Fruit fly (Drosophila melanogaster): ENCODE results near the gene Hmgcl.

Gene Hmgcl

dm6 chr2L:6941731-6942130 is 18.4 kb upstream of the Hmgcl start:
- TF ChIP-seq CG9948 (tag; optimal IDR thresholded peaks at IDR 0.05) (no peak), fd96Ca (GFP tag; IDR thresholded peaks at IDR 0.05) (no peak), CG8159 (tag; optimal IDR thresholded peaks at IDR 0.05) (no peak), CG34367 (tag; optimal IDR thresholded peaks at IDR 0.05) (no peak), CG4496 (GFP tag; IDR thresholded peaks at IDR 0.05) (no peak), CG13204 (GFP tag; optimal IDR thresholded peaks at IDR 0.05) (no peak), CG10348 (GFP tag; IDR thresholded peaks at IDR 0.05) (no peak), Pif1B (GFP tag; optimal IDR thresholded peaks at IDR 0.05) (no peak), Ets98B (GFP tag; IDR thresholded peaks at IDR 0.05) (no peak), CG14655 (GFP tag; optimal IDR thresholded peaks at IDR 0.05) (no peak), CG12605 (GFP tag; IDR thresholded peaks at IDR 0.05) (no peak)

dm6 chr2L:6942714-6943113 is 17.5 kb upstream of the Hmgcl start, which contains the start of gene CG18304:
Gene CG18304 (minus strand): TSS chr2L:6942814.
- TF ChIP-seq Ets98B (GFP tag; IDR thresholded peaks at IDR 0.05) (no peak), gl (tag; optimal IDR thresholded peaks at IDR 0.05) (no peak), CG12605 (GFP tag; IDR thresholded peaks at IDR 0.05) (no peak), fd96Ca (GFP tag; IDR thresholded peaks at IDR 0.05) (no peak), EcR (GFP tag; optimal IDR thresholded peaks at IDR 0.05) (no peak), CG32121 (GFP tag; IDR thresholded peaks at IDR 0.05) (no peak), Pif1B (GFP tag; optimal IDR thresholded peaks at IDR 0.05) (no peak), CG17806 (tag; optimal IDR thresholded peaks at IDR 0.05) (no peak), CG10348 (GFP tag; IDR thresholded peaks at IDR 0.05) (no peak), CG8159 (tag; optimal IDR thresholded peaks at IDR 0.05) (no peak), CG9948 (tag; optimal IDR thresholded peaks at IDR 0.05) (no peak), CG13204 (GFP tag; optimal IDR thresholded peaks at IDR 0.05) (no peak), Pif1A (GFP tag; optimal IDR thresholded peaks at IDR 0.05) (no peak)

DNA sequence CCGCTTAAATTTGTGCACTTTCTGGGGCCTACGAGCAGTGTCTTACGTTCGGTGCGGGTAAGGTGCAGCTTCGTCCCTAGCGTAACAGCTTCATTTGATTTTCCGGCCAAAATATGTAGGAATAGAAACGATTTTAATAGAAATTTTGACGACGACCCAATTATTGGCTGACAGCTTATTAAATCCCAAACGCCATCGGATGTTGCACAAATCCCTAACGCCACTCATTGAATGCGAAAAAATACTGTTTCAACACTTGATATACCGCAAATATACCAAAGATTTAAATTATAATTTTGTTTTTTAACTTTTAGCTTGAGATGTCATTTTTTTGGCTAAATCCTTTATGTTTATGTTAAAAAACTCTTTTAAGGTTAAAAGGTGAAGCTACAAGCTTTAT is 15.1 kb upstream of the Hmgcl start, which contains the start of gene Fgop2:
TSS of gene Fgop2 (minus strand) at position 202 of the 400 bp plus-strand sequence.
- no peak for TF ChIP-seq CG4496 (GFP tag; IDR thresholded peaks at IDR 0.05)
- no peak for TF ChIP-seq Snoo (tag; optimal IDR thresholded peaks at IDR 0.05)
- TF ChIP-seq Ets98B (GFP tag; IDR thresholded peaks at IDR 0.05): no peak
- TF ChIP-seq fd96Ca (GFP tag; IDR thresholded peaks at IDR 0.05): no peak
- TF ChIP-seq D1 (tag; optimal IDR thresholded peaks at IDR 0.05): no peak
- no peak for TF ChIP-seq CG12605 (GFP tag; IDR thresholded peaks at IDR 0.05)
- TF ChIP-seq CG10348 (GFP tag; IDR thresholded peaks at IDR 0.05): no peak
- TF ChIP-seq Pif1A (GFP tag; optimal IDR thresholded peaks at IDR 0.05): no peak
- no peak for TF ChIP-seq CG17806 (tag; optimal IDR thresholded peaks at IDR 0.05)
- no peak for TF ChIP-seq gl (tag; optimal IDR thresholded peaks at IDR 0.05)
- TF ChIP-seq CG15710 (tag; optimal IDR thresholded peaks at IDR 0.05): no peak
- TF ChIP-seq CG9948 (tag; optimal IDR thresholded peaks at IDR 0.05): no peak
- no peak for TF ChIP-seq CG8301 (tag; optimal IDR thresholded peaks at IDR 0.05)
- no peak for TF ChIP-seq rn (GFP tag; IDR thresholded peaks at IDR 0.05)

DNA sequence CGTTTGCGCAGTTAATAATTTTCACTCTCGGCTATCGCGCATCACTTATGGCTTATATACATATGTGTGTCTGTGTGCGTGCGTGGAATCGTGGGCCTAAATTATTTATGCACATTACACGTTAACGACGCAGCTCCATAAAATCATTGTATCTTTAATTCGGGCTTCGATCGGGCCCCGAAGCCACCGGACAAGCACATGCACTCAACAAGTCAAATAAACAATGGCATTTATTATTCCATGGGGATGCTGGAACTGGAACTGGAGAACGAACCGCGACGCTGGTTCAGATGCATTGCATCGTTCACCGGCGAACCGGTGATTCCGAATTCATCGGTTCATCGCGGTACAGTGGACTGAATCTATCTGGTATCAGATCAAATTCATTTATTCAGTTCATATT is 11.6 kb upstream of the Hmgcl start, which contains the start of gene ihog:
TSS of gene ihog (minus strand) at position 269 of the 403 bp plus-strand sequence.
- TF ChIP-seq Snoo (tag; optimal IDR thresholded peaks at IDR 0.05): no peak
- TF ChIP-seq EcR (GFP tag; optimal IDR thresholded peaks at IDR 0.05): peak; percentile 58
- peak; percentile 42; the same call in 1 of the 2 replicates for TF ChIP-seq CG12605 (GFP tag; IDR thresholded peaks at IDR 0.05)
- no peak for TF ChIP-seq CG8301 (tag; optimal IDR thresholded peaks at IDR 0.05)
- TF ChIP-seq Pif1B (GFP tag; optimal IDR thresholded peaks at IDR 0.05): no peak
- TF ChIP-seq gl (tag; optimal IDR thresholded peaks at IDR 0.05): no peak
- no peak for TF ChIP-seq rn (GFP tag; IDR thresholded peaks at IDR 0.05)
- no peak for TF ChIP-seq Pif1A (GFP tag; optimal IDR thresholded peaks at IDR 0.05)
- TF ChIP-seq CG9948 (tag; optimal IDR thresholded peaks at IDR 0.05): no peak
- TF ChIP-seq CG17806 (tag; optimal IDR thresholded peaks at IDR 0.05): no peak
- TF ChIP-seq fd96Ca (GFP tag; IDR thresholded peaks at IDR 0.05): no peak
- peak; percentile 8 for TF ChIP-seq CG34367 (tag; optimal IDR thresholded peaks at IDR 0.05)
- no peak for TF ChIP-seq CG15710 (tag; optimal IDR thresholded peaks at IDR 0.05)
- TF ChIP-seq CG4496 (GFP tag; IDR thresholded peaks at IDR 0.05): no peak
- no peak for TF ChIP-seq CG8159 (tag; optimal IDR thresholded peaks at IDR 0.05)
- no peak for TF ChIP-seq CG13204 (GFP tag; optimal IDR thresholded peaks at IDR 0.05)
- no peak for TF ChIP-seq Ets98B (GFP tag; IDR thresholded peaks at IDR 0.05)
- no peak for TF ChIP-seq CG10348 (GFP tag; IDR thresholded peaks at IDR 0.05)
- TF ChIP-seq CG14655 (GFP tag; optimal IDR thresholded peaks at IDR 0.05): no peak
- TF ChIP-seq CG32121 (GFP tag; IDR thresholded peaks at IDR 0.05): no peak
- TF ChIP-seq D1 (tag; optimal IDR thresholded peaks at IDR 0.05): no peak

dm6 chr2L:6950096-6950495 is 10.1 kb upstream of the Hmgcl start, which contains the start of the genes Gas41 and SA1:
Gene Gas41 (minus strand): TSS chr2L:6950207.
Gene SA1 (plus strand): TSS chr2L:6950421.
- TF ChIP-seq Snoo (tag; optimal IDR thresholded peaks at IDR 0.05) (peak; percentile 30), fd96Ca (GFP tag; IDR thresholded peaks at IDR 0.05) (no peak), CG9948 (tag; optimal IDR thresholded peaks at IDR 0.05) (peak; percentile 82), Pif1B (GFP tag; optimal IDR thresholded peaks at IDR 0.05) (no peak), gl (tag; optimal IDR thresholded peaks at IDR 0.05) (peak; percentile 25), CG4496 (GFP tag; IDR thresholded peaks at IDR 0.05) (peak; percentile 87), CG34367 (tag; optimal IDR thresholded peaks at IDR 0.05) (peak; percentile 48), Ets98B (GFP tag; IDR thresholded peaks at IDR 0.05) (peak; percentile 85), rn (GFP tag; IDR thresholded peaks at IDR 0.05) (peak; percentile 70), CG17806 (tag; optimal IDR thresholded peaks at IDR 0.05) (peak; percentile 86), CG32121 (GFP tag; IDR thresholded peaks at IDR 0.05) (peak; percentile 86), CG10348 (GFP tag; IDR thresholded peaks at IDR 0.05) (no peak), CG12605 (GFP tag; IDR thresholded peaks at IDR 0.05) (no peak), D1 (tag; optimal IDR thresholded peaks at IDR 0.05) (no peak), CG15710 (tag; optimal IDR thresholded peaks at IDR 0.05) (peak; percentile 92), CG13204 (GFP tag; optimal IDR thresholded peaks at IDR 0.05) (no peak), CG8159 (tag; optimal IDR thresholded peaks at IDR 0.05) (peak; percentile 82), CG8301 (tag; optimal IDR thresholded peaks at IDR 0.05) (no peak)

DNA sequence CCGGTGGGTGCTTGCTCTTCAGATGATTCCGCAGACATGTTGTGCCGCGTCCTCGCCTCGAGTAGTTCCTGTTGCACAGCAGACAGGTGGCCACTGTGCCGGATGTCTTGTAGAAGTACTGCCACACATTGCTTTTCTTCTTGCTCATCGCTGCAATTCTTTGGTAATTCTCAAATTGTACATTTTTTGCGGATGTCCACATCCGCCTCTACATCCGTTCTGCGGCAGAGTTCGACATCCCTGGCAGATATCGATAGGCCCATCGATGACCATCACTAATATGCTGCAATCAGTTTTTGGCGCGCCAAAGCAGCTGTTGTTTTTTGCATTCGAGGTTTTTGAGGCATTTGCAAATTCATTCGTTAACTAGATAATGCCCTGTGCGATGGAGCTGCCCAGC is 3.5 kb upstream of the Hmgcl start, which contains the start of the genes CG13775 and CG3430:
TSS of gene CG13775 (minus strand) at position 226 of the 400 bp plus-strand sequence.
TSS of gene CG3430 (plus strand) at position 284 of the 400 bp plus-strand sequence.
- no peak for TF ChIP-seq CG14655 (GFP tag; optimal IDR thresholded peaks at IDR 0.05)
- TF ChIP-seq CG32121 (GFP tag; IDR thresholded peaks at IDR 0.05): peak; percentile 35; the same call in 1 of the 2 replicates

Data from whole organism, pupa.